Worm (Caenorhabditis elegans) whole organism, late embryonic: Measurements from ENCODE around the gene slc-17.8.

ENCODE experiments used
- C08G9.2 ChIP-seq: sonication (generic microtip); optimal IDR thresholded peaks from 2 replicates; lab custom pipeline; 2016; ENCODE audit warnings: mild to moderate bottlenecking, missing genetic modification characterization, moderate library complexity, missing compliant biosample characterization
- C38D4.7 ChIP-seq: fragments of 200-800 bp; sonication (Bioruptor generic); optimal IDR thresholded peaks from 2 replicates; lab custom pipeline; 2018; ENCODE audit warnings: mild to moderate bottlenecking, missing genetic modification characterization, moderate library complexity, missing compliant biosample characterization
- F13H6.1 ChIP-seq: sonication (generic microtip); optimal IDR thresholded peaks from 2 replicates; lab custom pipeline; 2016; ENCODE audit warnings: missing genetic modification characterization, missing compliant biosample characterization
- K09A11.1 ChIP-seq: sonication (generic microtip); optimal IDR thresholded peaks from 2 replicates; lab custom pipeline; 2017; ENCODE audit warnings: antibody characterized with exemption, mild to moderate bottlenecking, missing genetic modification characterization, missing compliant biosample characterization; ENCODE audit not compliant: insufficient read depth
- T23F11.4 ChIP-seq: fragments of 200-800 bp; sonication (Bioruptor generic); optimal IDR thresholded peaks from 2 replicates; lab custom pipeline; 2018; ENCODE audit warnings: mild to moderate bottlenecking, missing genetic modification characterization, missing compliant biosample characterization
- Y22D7AL.16 ChIP-seq: sonication (generic microtip); optimal IDR thresholded peaks from 2 replicates; lab custom pipeline; 2016; ENCODE audit warnings: missing genetic modification characterization, missing compliant biosample characterization
- ahr-1 ChIP-seq: sonication (generic microtip); optimal IDR thresholded peaks from 2 replicates; lab custom pipeline; 2016; ENCODE audit warnings: missing genetic modification characterization, missing compliant biosample characterization
- ceh-18 ChIP-seq: sonication (generic microtip); optimal IDR thresholded peaks from 2 replicates; lab custom pipeline; 2016; ENCODE audit warnings: missing genetic modification characterization, missing compliant biosample characterization
- ceh-2 ChIP-seq: sonication (generic microtip); optimal IDR thresholded peaks from 2 replicates; lab custom pipeline; 2016; ENCODE audit warnings: missing genotype, missing genetic modification characterization, missing compliant biosample characterization
- ceh-30 ChIP-seq: fragments of 150-350 bp; optimal IDR thresholded peaks from 2 replicates; lab custom pipeline; 2014; ENCODE audit warnings: missing biosample characterization, missing genetic modification characterization
- ceh-31 ChIP-seq: sonication (generic microtip); optimal IDR thresholded peaks from 2 replicates; lab custom pipeline; 2016; ENCODE audit warnings: missing genetic modification characterization, missing compliant biosample characterization
- ceh-45 ChIP-seq: fragments of 200-800 bp; sonication (Bioruptor generic); IDR thresholded peaks from 2 replicates; pipeline ENCODE4 v1.3.6; 2022; ENCODE audit warnings: missing genetic modification reagents, missing genetic modification characterization, missing compliant biosample characterization
- ceh-48 ChIP-seq: sonication (generic microtip); optimal IDR thresholded peaks from 2 replicates; lab custom pipeline; 2016; ENCODE audit warnings: missing genetic modification characterization, inconsistent platforms, missing compliant biosample characterization
- ceh-6 ChIP-seq: fragments of 200-800 bp; sonication (Bioruptor generic); optimal IDR thresholded peaks from 2 replicates; lab custom pipeline; 2018; ENCODE audit warnings: mild to moderate bottlenecking, missing genetic modification characterization, missing compliant biosample characterization
- che-1 ChIP-seq: sonication (generic microtip); optimal IDR thresholded peaks from 2 replicates; lab custom pipeline; 2016; ENCODE audit warnings: mild to moderate bottlenecking, missing genetic modification characterization, missing compliant biosample characterization
- dmd-4 ChIP-seq: sonication (generic microtip); optimal IDR thresholded peaks from 2 replicates; lab custom pipeline; 2016; ENCODE audit warnings: borderline replicate concordance, missing genetic modification characterization, missing compliant biosample characterization
- dve-1 ChIP-seq: sonication (generic microtip); optimal IDR thresholded peaks from 2 replicates; lab custom pipeline; 2017; ENCODE audit warnings: antibody characterized with exemption, mild to moderate bottlenecking, missing genetic modification characterization, missing compliant biosample characterization
- elt-2 ChIP-seq: sonication (generic microtip); optimal IDR thresholded peaks from 2 replicates; lab custom pipeline; 2016; ENCODE audit warnings: missing genetic modification reagents, missing genetic modification characterization, missing compliant biosample characterization
- ets-4 ChIP-seq: sonication (generic microtip); optimal IDR thresholded peaks from 2 replicates; lab custom pipeline; 2016; ENCODE audit warnings: missing genetic modification characterization, missing compliant biosample characterization
- fkh-10 ChIP-seq: fragments of 150-350 bp; optimal IDR thresholded peaks from 2 replicates; lab custom pipeline; 2014; ENCODE audit warnings: missing biosample characterization, missing genetic modification reagents, missing genetic modification characterization
- fkh-6 ChIP-seq: sonication (generic microtip); optimal IDR thresholded peaks from 2 replicates; lab custom pipeline; 2016; ENCODE audit warnings: missing genetic modification characterization, missing compliant biosample characterization
- gmeb-2 ChIP-seq: sonication (generic microtip); optimal IDR thresholded peaks from 2 replicates; lab custom pipeline; 2016; ENCODE audit warnings: missing genetic modification characterization, inconsistent platforms, missing compliant biosample characterization
- hlh-15 ChIP-seq: sonication (generic microtip); optimal IDR thresholded peaks from 2 replicates; lab custom pipeline; 2016; ENCODE audit warnings: missing genetic modification characterization, missing compliant biosample characterization
- hlh-8 ChIP-seq: sonication (generic microtip); optimal IDR thresholded peaks from 2 replicates; lab custom pipeline; 2016; ENCODE audit warnings: missing genotype, missing genetic modification characterization, missing compliant biosample characterization
- lim-6 ChIP-seq: sonication (generic microtip); optimal IDR thresholded peaks from 2 replicates; lab custom pipeline; 2016; ENCODE audit warnings: missing genetic modification characterization, missing compliant biosample characterization
- mec-3 ChIP-seq: sonication (generic microtip); optimal IDR thresholded peaks from 2 replicates; lab custom pipeline; 2016; ENCODE audit warnings: borderline replicate concordance, missing genetic modification characterization, missing compliant biosample characterization
- nhr-11 ChIP-seq: fragments of 150-350 bp; optimal IDR thresholded peaks from 2 replicates; lab custom pipeline; 2014; ENCODE audit warnings: missing biosample characterization, missing genetic modification characterization
- npax-4 ChIP-seq: sonication (generic microtip); optimal IDR thresholded peaks from 2 replicates; lab custom pipeline; 2016; ENCODE audit warnings: missing genetic modification characterization, missing compliant biosample characterization
- odd-2 ChIP-seq: sonication (generic microtip); optimal IDR thresholded peaks from 2 replicates; lab custom pipeline; 2017; ENCODE audit warnings: antibody characterized with exemption, mild to moderate bottlenecking, missing genetic modification characterization, missing compliant biosample characterization
- pag-3 ChIP-seq: sonication (generic microtip); optimal IDR thresholded peaks from 2 replicates; lab custom pipeline; 2016; ENCODE audit warnings: missing compliant biosample characterization, missing genetic modification characterization, borderline replicate concordance
- pat-9 ChIP-seq: fragments of 200-800 bp; sonication (Bioruptor generic); optimal IDR thresholded peaks from 2 replicates; lab custom pipeline; 2018; ENCODE audit warnings: mild to moderate bottlenecking, missing genetic modification characterization, moderate library complexity, missing compliant biosample characterization
- pha-2 ChIP-seq: sonication (generic microtip); optimal IDR thresholded peaks from 2 replicates; lab custom pipeline; 2017; ENCODE audit warnings: mild to moderate bottlenecking, missing genetic modification characterization, missing compliant biosample characterization
- pha-4 ChIP-seq: fragments of 150-350 bp; optimal IDR thresholded peaks from 2 replicates; lab custom pipeline; 2018; ENCODE audit warnings: missing biosample characterization, missing genetic modification reagents, missing genetic modification characterization
- pqm-1 ChIP-seq: sonication (generic microtip); optimal IDR thresholded peaks from 2 replicates; lab custom pipeline; 2016; ENCODE audit warnings: missing genetic modification characterization, missing compliant biosample characterization
- pros-1 ChIP-seq: fragments of 150-350 bp; optimal IDR thresholded peaks from 2 replicates; lab custom pipeline; 2014; ENCODE audit warnings: missing biosample characterization, missing genetic modification reagents, missing genetic modification characterization
- sdc-2 ChIP-seq: sonication (generic microtip); optimal IDR thresholded peaks from 2 replicates; lab custom pipeline; 2016; ENCODE audit warnings: missing genotype, missing genetic modification characterization, missing compliant biosample characterization
- sox-2 ChIP-seq: fragments of 200-800 bp; sonication (Bioruptor generic); IDR thresholded peaks from 2 replicates; pipeline ENCODE4 v1.3.6; 2022; ENCODE audit warnings: missing genetic modification reagents, missing genetic modification characterization, missing compliant biosample characterization
- syd-9 ChIP-seq: sonication (generic microtip); optimal IDR thresholded peaks from 2 replicates; lab custom pipeline; 2016; ENCODE audit warnings: mild to moderate bottlenecking, missing genetic modification characterization, moderate library complexity, missing compliant biosample characterization
- tbx-2 ChIP-seq: sonication (generic microtip); optimal IDR thresholded peaks from 2 replicates; lab custom pipeline; 2016; ENCODE audit warnings: missing genetic modification characterization, missing compliant biosample characterization
- tbx-7 ChIP-seq: sonication (generic microtip); optimal IDR thresholded peaks from 2 replicates; lab custom pipeline; 2016; ENCODE audit warnings: missing genotype, missing genetic modification characterization, missing compliant biosample characterization
- unc-55 ChIP-seq: sonication (generic microtip); optimal IDR thresholded peaks from 2 replicates; lab custom pipeline; 2017; ENCODE audit warnings: missing biosample characterization, missing genetic modification reagents, missing genetic modification characterization
- unc-86 ChIP-seq: sonication (generic microtip); optimal IDR thresholded peaks from 2 replicates; lab custom pipeline; 2016; ENCODE audit warnings: missing genetic modification characterization, missing compliant biosample characterization
- ztf-16 ChIP-seq: sonication (generic microtip); optimal IDR thresholded peaks from 2 replicates; lab custom pipeline; 2017; ENCODE audit warnings: missing genetic modification characterization, missing compliant biosample characterization

Gene slc-17.8

ce11 chrV:8520846-8521553 lies 24.4 kb downstream of the slc-17.8 start, which contains the start of the genes F45F2.11 and otpl-7:
F45F2.11 (minus strand) TSS chrV:8520896.
otpl-7 (plus strand) TSS chrV:8521503.
- no peak for TF ChIP-seq pqm-1 (tag; lab: Kevin White, UChicago)
- no peak for TF ChIP-seq pha-2
- TF ChIP-seq, all 69 proteins: peak for 0

DNA sequence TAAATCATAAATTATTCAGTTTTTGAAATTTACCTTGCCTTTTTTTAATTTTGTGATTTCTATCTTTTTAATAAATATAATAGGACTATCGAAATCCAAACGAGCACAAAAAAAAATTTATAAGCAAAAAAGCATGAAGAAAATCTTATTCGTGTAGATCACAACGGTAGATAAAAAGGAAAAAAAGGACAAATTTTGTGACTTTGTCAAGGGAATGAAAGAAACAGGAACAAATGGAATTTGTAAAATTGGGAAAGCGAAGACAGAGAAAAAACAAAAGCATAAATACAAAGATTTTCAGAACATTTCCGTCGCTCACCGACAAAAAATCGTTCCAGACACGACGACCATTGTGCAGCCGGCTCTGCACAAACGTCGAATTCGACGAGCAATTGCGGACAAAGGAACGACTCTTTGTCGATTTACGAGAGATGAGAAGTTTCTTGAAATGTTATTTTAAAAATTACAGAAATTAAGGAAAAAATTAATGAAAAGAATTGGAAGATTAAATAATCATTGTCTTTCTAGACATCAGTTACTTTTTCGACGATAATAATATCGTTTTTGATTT lies 26.5 kb downstream of the slc-17.8 start, which contains the start of gene F45F2.10:
Gene F45F2.10 (minus strand): TSS at position 51 of the 571 bp plus-strand sequence.
- TF ChIP-seq sox-2 (GFP tag; lab: Robert Waterston, UW) (peak; percentile 12; the same call in 1 of the 2 replicates), gmeb-2 (tag; lab: Kevin White, UChicago) (no peak)

DNA sequence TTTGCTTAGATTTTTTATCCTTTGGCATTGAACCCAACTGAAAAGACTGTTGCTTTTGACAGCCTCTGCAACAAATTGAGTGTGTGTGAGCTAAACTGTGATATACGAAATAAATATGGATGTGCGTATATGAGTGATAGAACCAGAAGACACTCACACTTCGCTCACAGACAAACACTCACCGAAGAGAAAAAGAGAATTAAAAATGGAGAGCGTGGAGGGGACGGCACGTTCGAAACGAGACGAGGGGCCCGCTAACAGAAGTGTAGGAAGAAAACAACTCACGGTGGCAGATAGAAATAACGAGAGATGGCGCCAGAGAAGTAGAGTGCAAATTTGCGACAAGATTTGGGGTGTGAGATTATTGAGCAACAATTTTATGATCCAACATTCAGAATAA lies 27.1 kb downstream of the slc-17.8 start:
- TF ChIP-seq ceh-30 (no peak), pha-4 (tag; lab: Kevin White, UChicago) (no peak), sox-2 (GFP tag; lab: Robert Waterston, UW) (no peak), ceh-48 (no peak), elt-2 (tag; lab: Kevin White, UChicago) (no peak), odd-2 (tag; lab: Kevin White, UChicago) (no peak), ets-4 (tag; lab: Kevin White, UChicago) (no peak), che-1 (tag; lab: Kevin White, UChicago) (no peak), ztf-16 (no peak), sdc-2 (tag; lab: Kevin White, UChicago) (no peak), dmd-4 (tag; lab: Kevin White, UChicago) (no peak), dve-1 (tag; lab: Kevin White, UChicago) (no peak), tbx-2 (no peak)

- TF ChIP-seq unc-86: no peak
- no peak for TF ChIP-seq ets-4 (tag; lab: Kevin White, UChicago)
- TF ChIP-seq sox-2 (GFP tag; lab: Robert Waterston, UW): no peak
- no peak for TF ChIP-seq ahr-1 (tag; lab: Kevin White, UChicago)
- no peak for TF ChIP-seq unc-55
- TF ChIP-seq pros-1: no peak
- TF ChIP-seq ceh-18 (tag; lab: Kevin White, UChicago): no peak
- no peak for TF ChIP-seq C08G9.2 (tag; lab: Kevin White, UChicago)
- no peak for TF ChIP-seq ceh-6 (GFP tag; lab: Kevin White, UChicago)
- TF ChIP-seq ceh-31 (tag; lab: Kevin White, UChicago): no peak
- no peak for TF ChIP-seq Y22D7AL.16
- no peak for TF ChIP-seq ceh-2 (tag; lab: Kevin White, UChicago)
- TF ChIP-seq nhr-11: no peak
- TF ChIP-seq fkh-6 (tag; lab: Kevin White, UChicago): no peak
- no peak for TF ChIP-seq hlh-8 (tag; lab: Kevin White, UChicago)
- no peak for TF ChIP-seq npax-4 (tag; lab: Kevin White, UChicago)
- TF ChIP-seq lim-6 (tag; lab: Kevin White, UChicago): no peak
- TF ChIP-seq hlh-15 (tag; lab: Kevin White, UChicago): no peak
- TF ChIP-seq pat-9: no peak
- no peak for TF ChIP-seq C38D4.7 (GFP tag; lab: Kevin White, UChicago)
Observed at ce11 chrV:8517711-8518110, 27.7 kb downstream of the slc-17.8 start.

DNA sequence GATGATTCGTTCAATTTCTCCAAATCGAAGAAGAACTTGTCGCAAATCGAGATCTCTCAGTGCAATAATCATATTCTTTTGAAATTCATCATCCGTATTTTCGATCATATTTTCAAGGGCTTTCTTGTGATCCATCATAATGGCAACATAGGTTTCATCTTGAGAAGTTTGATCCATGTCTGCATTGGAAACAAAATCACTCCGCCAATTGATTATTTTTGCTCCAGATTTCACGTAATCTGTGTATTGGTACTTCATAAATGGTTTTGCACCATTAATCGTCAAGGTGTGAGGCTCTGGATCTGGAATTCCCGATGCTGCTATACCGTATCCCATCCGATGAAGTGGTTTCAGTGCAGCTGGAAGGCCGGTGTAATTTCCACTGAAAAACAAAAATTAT lies 29.0 kb downstream of the slc-17.8 start:
- TF ChIP-seq pag-3 (tag; lab: Kevin White, UChicago): no peak
- TF ChIP-seq F13H6.1: no peak
- TF ChIP-seq ceh-2 (tag; lab: Kevin White, UChicago): no peak
- no peak for TF ChIP-seq pha-2
- no peak for TF ChIP-seq T23F11.4 (GFP tag; lab: Kevin White, UChicago)
- TF ChIP-seq tbx-7 (tag; lab: Kevin White, UChicago): no peak
- no peak for TF ChIP-seq ceh-45 (GFP tag; lab: Robert Waterston, UW)
- no peak for TF ChIP-seq mec-3 (tag; lab: Kevin White, UChicago)
- TF ChIP-seq elt-2 (tag; lab: Kevin White, UChicago): no peak
- TF ChIP-seq K09A11.1 (tag; lab: Kevin White, UChicago): no peak
- TF ChIP-seq fkh-10 (GFP tag; lab: Kevin White, UChicago): no peak
- no peak for TF ChIP-seq syd-9 (tag; lab: Kevin White, UChicago)
- no peak for TF ChIP-seq sdc-2 (tag; lab: Kevin White, UChicago)
